Worm (Caenorhabditis elegans): Measurements from ENCODE around the gene pyr-1.

ce11 chrII:8625163-8625562, 25.7 kb upstream of the pyr-1 start, which contains the start of gene sptf-2:
- TF ChIP-seq him-1 (tag; optimal IDR thresholded peaks at IDR 0.05) (no peak), W03F9.2 (tag; optimal IDR thresholded peaks at IDR 0.05) (no peak), dao-5 (tag; optimal IDR thresholded peaks at IDR 0.05) (no peak)
